Worm (Caenorhabditis elegans) whole organism, mixed stage, embryonic: Measurements from ENCODE around the gene abu-7.

ENCODE experiments used
- M03D4.4 ChIP-seq: sonication (generic microtip); optimal IDR thresholded peaks from 2 replicates; lab custom pipeline; 2017; ENCODE audit warnings: mild to moderate bottlenecking, missing genetic modification characterization, missing compliant biosample characterization
- bed-3 ChIP-seq: fragments of 200-800 bp; sonication (Bioruptor generic); optimal IDR thresholded peaks from 3 replicates; lab custom pipeline; 2018; ENCODE audit warnings: mild to moderate bottlenecking, missing genetic modification characterization, moderate library complexity, missing compliant biosample characterization
- blmp-1 ChIP-seq: fragments of 150-350 bp; optimal IDR thresholded peaks from 2 replicates; lab custom pipeline; 2014; ENCODE audit warnings: missing biosample characterization, missing genetic modification characterization
- ceh-39 ChIP-seq: fragments of 150-350 bp; optimal IDR thresholded peaks from 2 replicates; lab custom pipeline; 2014; ENCODE audit warnings: missing biosample characterization, missing genetic modification characterization
- ceh-43 ChIP-seq: fragments of 200-800 bp; sonication (Bioruptor generic); optimal IDR thresholded peaks from 2 replicates; lab custom pipeline; 2018; ENCODE audit warnings: mild to moderate bottlenecking, missing genetic modification characterization, moderate library complexity, missing compliant biosample characterization
- ces-1 ChIP-seq: fragments of 150-350 bp; optimal IDR thresholded peaks from 2 replicates; lab custom pipeline; 2014; ENCODE audit warnings: missing biosample characterization, missing genetic modification reagents, missing genetic modification characterization
- cnd-1 ChIP-seq: fragments of 200-800 bp; sonication (Bioruptor generic); optimal IDR thresholded peaks from 2 replicates; lab custom pipeline; 2018; ENCODE audit warnings: mild to moderate bottlenecking, missing genetic modification characterization, missing compliant biosample characterization
- drap-1 ChIP-seq: fragments of 200-800 bp; sonication (Bioruptor generic); optimal IDR thresholded peaks from 3 replicates; lab custom pipeline; 2018; ENCODE audit warnings: mild to moderate bottlenecking, missing genetic modification characterization, missing compliant biosample characterization
- elt-3 ChIP-seq: fragments of 150-350 bp; optimal IDR thresholded peaks from 2 replicates; lab custom pipeline; 2014; ENCODE audit warnings: missing biosample characterization, missing genetic modification characterization
- flh-1 ChIP-seq: fragments of 200-800 bp; sonication (Bioruptor generic); optimal IDR thresholded peaks from 2 replicates; lab custom pipeline; 2018; ENCODE audit warnings: mild to moderate bottlenecking, missing genetic modification characterization, moderate library complexity, missing compliant biosample characterization
- hlh-1 ChIP-seq: fragments of 150-350 bp; optimal IDR thresholded peaks from 2 replicates; lab custom pipeline; 2014; ENCODE audit warnings: missing biosample characterization, missing genetic modification reagents, missing genetic modification characterization
- lin-13 ChIP-seq: fragments of 150-350 bp; optimal IDR thresholded peaks from 2 replicates; lab custom pipeline; 2014; ENCODE audit warnings: missing biosample characterization, missing genetic modification characterization
- lsy-2 ChIP-seq: fragments of 150-350 bp; optimal IDR thresholded peaks from 2 replicates; lab custom pipeline; 2014; ENCODE audit warnings: missing biosample characterization, missing genetic modification characterization
- mab-5 ChIP-seq: fragments of 150-350 bp; optimal IDR thresholded peaks from 2 replicates; lab custom pipeline; 2014; ENCODE audit warnings: missing biosample characterization, missing genetic modification characterization
- mep-1 ChIP-seq: fragments of 150-350 bp; optimal IDR thresholded peaks from 2 replicates; lab custom pipeline; 2017; ENCODE audit warnings: missing biosample characterization, missing genetic modification reagents, missing genetic modification characterization, inconsistent platforms
- mls-2 ChIP-seq: sonication (generic microtip); optimal IDR thresholded peaks from 2 replicates; lab custom pipeline; 2016; ENCODE audit warnings: mild to moderate bottlenecking, missing genetic modification characterization, moderate library complexity, missing compliant biosample characterization
- nhr-2 ChIP-seq: fragments of 150-350 bp; optimal IDR thresholded peaks from 2 replicates; lab custom pipeline; 2014; ENCODE audit warnings: missing biosample characterization, missing genetic modification characterization
- nhr-237 ChIP-seq: fragments of 150-350 bp; optimal IDR thresholded peaks from 2 replicates; lab custom pipeline; 2014; ENCODE audit warnings: missing biosample characterization, missing genetic modification characterization
- nhr-28 ChIP-seq: fragments of 150-350 bp; optimal IDR thresholded peaks from 2 replicates; lab custom pipeline; 2014; ENCODE audit warnings: missing biosample characterization, missing genetic modification characterization
- nhr-76 ChIP-seq: sonication (generic microtip); optimal IDR thresholded peaks from 2 replicates; lab custom pipeline; 2017; ENCODE audit warnings: missing biosample characterization, missing genetic modification characterization
- sem-2 ChIP-seq: fragments of 200-800 bp; sonication (Bioruptor generic); optimal IDR thresholded peaks from 2 replicates; lab custom pipeline; 2018; ENCODE audit warnings: mild to moderate bottlenecking, missing genetic modification characterization, missing compliant biosample characterization
- sptf-1 ChIP-seq: sonication (generic microtip); optimal IDR thresholded peaks from 2 replicates; lab custom pipeline; 2017; ENCODE audit warnings: mild to moderate bottlenecking, missing genetic modification characterization, moderate library complexity, missing compliant biosample characterization
- unc-120 ChIP-seq: sonication (generic microtip); optimal IDR thresholded peaks from 2 replicates; lab custom pipeline; 2017; ENCODE audit warnings: missing genetic modification characterization, missing compliant biosample characterization; ENCODE audit not compliant: poor library complexity, severe bottlenecking
- unc-39 ChIP-seq: fragments of 150-350 bp; optimal IDR thresholded peaks from 2 replicates; lab custom pipeline; 2014; ENCODE audit warnings: missing biosample characterization, missing genetic modification characterization
- unc-62 ChIP-seq: fragments of 150-350 bp; optimal IDR thresholded peaks from 2 replicates; lab custom pipeline; 2014; ENCODE audit warnings: missing biosample characterization, missing genetic modification reagents, missing genetic modification characterization
- zip-8 ChIP-seq: fragments of 150-350 bp; optimal IDR thresholded peaks from 2 replicates; lab custom pipeline; 2014; ENCODE audit warnings: missing biosample characterization, missing genetic modification characterization
- ztf-11 ChIP-seq: fragments of 150-350 bp; optimal IDR thresholded peaks from 2 replicates; lab custom pipeline; 2014; ENCODE audit warnings: missing biosample characterization, missing genetic modification characterization

Gene abu-7

DNA sequence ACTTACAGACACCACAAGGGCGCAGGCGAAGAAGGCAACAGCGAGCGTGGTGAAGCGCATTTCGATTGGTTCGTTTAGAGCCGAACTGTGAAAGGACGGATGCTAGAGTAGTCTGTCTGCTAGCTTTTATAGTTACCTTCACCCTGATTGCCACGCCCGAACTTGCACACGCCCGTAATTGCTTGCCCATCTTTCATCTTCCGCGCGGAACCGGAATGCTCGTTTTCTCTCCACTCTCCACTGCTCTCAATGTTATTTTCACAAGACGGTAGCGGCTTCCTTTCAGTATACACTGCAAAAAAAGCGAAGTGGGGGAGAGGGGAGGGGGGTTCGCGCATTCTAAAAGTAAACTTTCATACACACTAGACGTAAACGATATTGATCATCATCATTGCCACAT lies 29.9 kb upstream of the abu-7 start, which contains the start of gene abu-8:
TSS of gene abu-8 (minus strand) at position 101 of the 400 bp plus-strand sequence.
- TF ChIP-seq sem-2 (no peak), lsy-2 (tag; lab: Kevin White, UChicago) (no peak), M03D4.4 (tag; lab: Kevin White, UChicago) (no peak), flh-1 (no peak), bed-3 (GFP tag; lab: Kevin White, UChicago) (no peak), blmp-1 (tag; lab: Kevin White, UChicago) (no peak), mls-2 (tag; lab: Kevin White, UChicago) (no peak), sptf-1 (no peak)

- TF ChIP-seq lin-13 (tag; lab: Kevin White, UChicago) (no peak), nhr-2 (tag; lab: Kevin White, UChicago) (no peak), mep-1 (tag; lab: Kevin White, UChicago) (no peak), blmp-1 (tag; lab: Kevin White, UChicago) (no peak), zip-8 (tag; lab: Kevin White, UChicago) (no peak), nhr-76 (tag; lab: Kevin White, UChicago) (no peak), hlh-1 (tag; lab: Kevin White, UChicago) (no peak), lsy-2 (tag; lab: Kevin White, UChicago) (no peak), sptf-1 (no peak), nhr-28 (no peak), unc-39 (tag; lab: Kevin White, UChicago) (no peak)
These were observed 27.9 kb upstream of the abu-7 start, which contains the start of gene C03A7.13 for ce11 chrV:5192501-5192900. Gene C03A7.13, minus strand, starts transcription at chrV:5192543.

- no peak for TF ChIP-seq ces-1
- TF ChIP-seq mab-5 (tag; lab: Kevin White, UChicago), result no peak
- no peak for TF ChIP-seq ztf-11
- no peak for TF ChIP-seq flh-1
- TF ChIP-seq ceh-39, result no peak
- TF ChIP-seq unc-120, result no peak
- TF ChIP-seq, all 35 proteins: peak for 0
These were observed 17.0 kb upstream of the abu-7 start, which contains the start of gene C03A7.2 for ce11 chrV:5181612-5182011. Gene C03A7.2, plus strand, starts transcription at chrV:5181912.

DNA sequence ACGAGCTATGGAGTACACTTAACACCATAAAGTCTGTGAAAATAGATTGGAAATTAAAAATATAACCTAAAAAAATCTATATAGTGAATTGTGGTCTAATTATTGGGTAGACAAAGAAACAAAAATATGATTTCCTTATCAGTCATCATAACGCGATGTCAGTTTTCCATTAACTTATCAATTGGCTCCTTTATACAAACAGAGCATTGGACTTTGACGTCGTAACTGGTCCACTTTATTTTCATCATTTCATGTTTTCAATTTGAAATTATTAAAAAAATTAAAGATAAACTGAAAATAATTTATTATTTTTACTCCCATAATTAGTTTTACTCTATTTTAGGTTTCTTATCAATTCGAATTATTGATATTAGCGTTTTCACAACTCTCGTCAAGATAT lies 13.5 kb upstream of the abu-7 start:
- TF ChIP-seq nhr-237 (tag; lab: Kevin White, UChicago) (no peak), hlh-1 (tag; lab: Kevin White, UChicago) (no peak), sptf-1 (no peak), elt-3 (tag; lab: Kevin White, UChicago) (no peak), sem-2 (no peak), cnd-1 (tag; lab: Kevin White, UChicago) (no peak), zip-8 (tag; lab: Kevin White, UChicago) (no peak), drap-1 (GFP tag; lab: Kevin White, UChicago) (no peak), unc-120 (no peak)
- TF ChIP-seq, all 35 proteins: peak for 0

DNA sequence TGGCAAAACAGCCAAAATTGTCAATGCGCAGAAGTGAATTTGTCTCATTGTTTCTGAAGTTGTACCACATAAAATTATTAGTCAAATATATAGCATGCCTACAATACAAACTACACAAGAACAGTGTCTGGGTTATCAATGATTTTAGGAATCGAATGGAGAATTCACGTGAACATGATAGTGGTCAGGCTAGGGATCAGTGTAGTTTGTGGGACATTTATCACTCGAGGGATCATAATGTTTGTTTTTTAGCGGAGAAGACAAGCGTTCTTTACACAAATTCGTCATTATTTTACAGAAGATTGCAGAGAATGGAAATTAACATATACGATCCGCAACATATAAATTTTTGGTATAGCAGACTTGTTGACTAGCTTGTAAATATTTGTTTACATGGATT lies 12.6 kb upstream of the abu-7 start, which contains the start of gene ugt-51:
TSS of gene ugt-51 (minus strand) at position 101 of the 400 bp plus-strand sequence.
- TF ChIP-seq flh-1 (no peak), ztf-11 (no peak)

DNA sequence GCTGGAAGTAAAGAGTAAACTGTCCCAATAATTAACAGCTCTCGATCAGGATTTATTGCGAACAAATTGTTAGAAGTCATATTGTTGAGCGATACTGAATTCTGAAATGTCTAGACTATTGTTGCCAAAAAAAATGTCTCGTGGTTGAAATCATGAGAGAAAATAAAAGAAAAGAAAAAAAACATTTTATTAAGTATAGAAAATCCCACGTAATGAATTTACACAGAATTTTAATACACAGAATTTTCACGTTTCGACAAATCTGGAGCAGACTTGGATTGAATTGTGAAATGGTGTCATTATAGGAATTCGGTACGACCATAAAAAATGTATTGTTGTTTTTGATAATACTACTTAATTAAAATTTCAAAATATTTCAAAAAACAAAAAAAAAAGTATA lies 8.3 kb upstream of the abu-7 start, which contains the start of gene srt-65:
TSS of gene srt-65 (minus strand) at position 101 of the 400 bp plus-strand sequence.
- TF ChIP-seq lin-13 (tag; lab: Kevin White, UChicago) (no peak), mls-2 (tag; lab: Kevin White, UChicago) (no peak)

DNA sequence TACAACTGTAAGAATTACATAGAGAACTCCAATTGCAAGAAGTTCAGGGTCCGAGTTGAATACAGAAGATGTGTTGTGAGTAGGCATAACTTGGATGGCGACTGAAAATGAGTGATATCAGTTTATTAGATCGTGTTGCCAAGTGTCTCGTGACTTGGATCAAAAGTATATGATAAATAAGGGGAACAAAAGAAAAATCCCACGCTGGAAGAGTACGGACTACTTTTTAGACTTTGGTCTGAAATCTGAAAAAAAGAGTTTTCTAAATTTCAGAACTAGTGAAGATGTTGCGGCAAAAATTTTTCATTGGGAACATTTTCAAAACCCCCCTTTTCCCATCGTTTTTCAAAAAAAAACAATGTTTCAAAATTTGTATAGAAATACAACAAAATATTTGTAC lies 5.0 kb upstream of the abu-7 start, which contains the start of gene srt-64:
TSS of gene srt-64 (minus strand) at position 101 of the 400 bp plus-strand sequence.
- no peak for TF ChIP-seq unc-39 (tag; lab: Kevin White, UChicago)
- no peak for TF ChIP-seq ces-1
- no peak for TF ChIP-seq cnd-1 (tag; lab: Kevin White, UChicago)
- no peak for TF ChIP-seq unc-62 (GFP tag; lab: Kevin White, UChicago)
- TF ChIP-seq elt-3 (tag; lab: Kevin White, UChicago), result no peak
- TF ChIP-seq M03D4.4 (tag; lab: Kevin White, UChicago), result no peak
- no peak for TF ChIP-seq lsy-2 (tag; lab: Kevin White, UChicago)
- TF ChIP-seq sem-2, result no peak
- no peak for TF ChIP-seq zip-8 (tag; lab: Kevin White, UChicago)
- no peak for TF ChIP-seq ceh-43
- no peak for TF ChIP-seq flh-1
- TF ChIP-seq nhr-237 (tag; lab: Kevin White, UChicago), result no peak
- no peak for TF ChIP-seq ceh-39
